Worm (Caenorhabditis elegans) whole organism, L3 larva: ENCODE results near the gene F40E10.5.

Source experiments
- R02D3.7 ChIP-seq: fragments of 150-350 bp; optimal IDR thresholded peaks from 2 replicates; lab custom pipeline; 2014; ENCODE audit warnings: missing biosample characterization, missing genetic modification characterization
- ZK546.5 ChIP-seq: sonication (generic microtip); optimal IDR thresholded peaks from 2 replicates; lab custom pipeline; 2017; ENCODE audit warnings: missing biosample characterization, missing genetic modification characterization
- aly-2 ChIP-seq: fragments of 150-350 bp; optimal IDR thresholded peaks from 2 replicates; lab custom pipeline; 2014; ENCODE audit warnings: missing biosample characterization, missing genetic modification characterization
- ama-1 ChIP-seq: fragments of 150-350 bp; optimal IDR thresholded peaks from 2 replicates; lab custom pipeline; 2018
- ceh-16 ChIP-seq: sonication (generic microtip); optimal IDR thresholded peaks from 2 replicates; lab custom pipeline; 2017; ENCODE audit warnings: missing biosample characterization, missing genetic modification characterization
- ceh-28 ChIP-seq: fragments of 150-350 bp; optimal IDR thresholded peaks from 2 replicates; lab custom pipeline; 2014; ENCODE audit warnings: missing biosample characterization, missing genetic modification reagents, missing genetic modification characterization
- ceh-82 ChIP-seq: fragments of 150-350 bp; optimal IDR thresholded peaks from 2 replicates; lab custom pipeline; 2014; ENCODE audit warnings: missing biosample characterization, missing genetic modification characterization
- ceh-9 ChIP-seq: sonication (generic microtip); optimal IDR thresholded peaks from 2 replicates; lab custom pipeline; 2018; ENCODE audit warnings: missing biosample characterization, missing genetic modification characterization
- daf-12 ChIP-seq: fragments of 150-350 bp; optimal IDR thresholded peaks from 2 replicates; lab custom pipeline; 2014; ENCODE audit warnings: missing biosample characterization, missing genetic modification reagents, missing genetic modification characterization
- egl-27 ChIP-seq: sonication (generic microtip); optimal IDR thresholded peaks from 4 replicates; lab custom pipeline; 2017; ENCODE audit warnings: missing biosample characterization, missing genetic modification reagents, missing genetic modification characterization
- egl-5 ChIP-seq: fragments of 150-350 bp; optimal IDR thresholded peaks from 2 replicates; lab custom pipeline; 2017; ENCODE audit warnings: missing biosample characterization, missing genetic modification reagents, missing genetic modification characterization, inconsistent platforms
- elt-1 ChIP-seq: fragments of 150-350 bp; optimal IDR thresholded peaks from 2 replicates; lab custom pipeline; 2014; ENCODE audit warnings: missing biosample characterization, missing genetic modification characterization
- elt-2 ChIP-seq: sonication (generic microtip); optimal IDR thresholded peaks from 2 replicates; lab custom pipeline; 2016; ENCODE audit warnings: missing genetic modification reagents, mild to moderate bottlenecking, missing genetic modification characterization, missing compliant biosample characterization
- elt-3 ChIP-seq, 3 experiments: fragments of 150-350 bp in 1 of 3; sonication (generic microtip) in 2 of 3; optimal IDR thresholded peaks; 2 replicates in 2 of 3; 4 replicates in 1 of 3; lab custom pipeline; 2014 to 2017; ENCODE audit warnings: missing biosample characterization in 3 of 3, missing genetic modification characterization in 3 of 3
- eor-1 ChIP-seq, 2 experiments: fragments of 150-350 bp; optimal IDR thresholded peaks; 2 replicates each; lab custom pipeline; 2014 to 2018; ENCODE audit warnings: missing biosample characterization in 2 of 2, missing genetic modification characterization in 2 of 2
- fkh-10 ChIP-seq: sonication (generic microtip); optimal IDR thresholded peaks from 2 replicates; lab custom pipeline; 2017; ENCODE audit warnings: missing biosample characterization, missing genetic modification reagents, missing genetic modification characterization
- fkh-2 ChIP-seq: fragments of 150-350 bp; optimal IDR thresholded peaks from 2 replicates; lab custom pipeline; 2014; ENCODE audit warnings: missing biosample characterization, missing genetic modification reagents, missing genetic modification characterization
- fos-1 ChIP-seq: fragments of 150-350 bp; optimal IDR thresholded peaks from 2 replicates; lab custom pipeline; 2014; ENCODE audit warnings: missing biosample characterization, missing genetic modification characterization
- hmg-11 ChIP-seq: sonication (generic microtip); optimal IDR thresholded peaks from 2 replicates; lab custom pipeline; 2016; ENCODE audit warnings: missing genetic modification characterization, missing compliant biosample characterization
- jun-1 ChIP-seq: fragments of 150-350 bp; optimal IDR thresholded peaks from 2 replicates; lab custom pipeline; 2014; ENCODE audit warnings: missing biosample characterization, missing genetic modification reagents, missing genetic modification characterization
- lin-15B ChIP-seq: fragments of 150-350 bp; optimal IDR thresholded peaks from 2 replicates; lab custom pipeline; 2014; ENCODE audit warnings: missing biosample characterization, missing genetic modification characterization
- lin-39 ChIP-seq: fragments of 150-350 bp; optimal IDR thresholded peaks from 2 replicates; lab custom pipeline; 2018; ENCODE audit warnings: missing biosample characterization, missing genetic modification reagents, missing genetic modification characterization
- lsy-12 ChIP-seq: sonication (generic microtip); optimal IDR thresholded peaks from 2 replicates; lab custom pipeline; 2016; ENCODE audit warnings: mild to moderate bottlenecking, missing genetic modification characterization, missing compliant biosample characterization
- mdl-1 ChIP-seq: fragments of 150-350 bp; optimal IDR thresholded peaks from 2 replicates; lab custom pipeline; 2014; ENCODE audit warnings: missing biosample characterization, missing genetic modification characterization
- mml-1 ChIP-seq: fragments of 150-350 bp; sonication (generic microtip); optimal IDR thresholded peaks from 3 replicates; lab custom pipeline; 2014; ENCODE audit warnings: missing biosample characterization, missing genetic modification characterization
- nfya-1 ChIP-seq: sonication (generic microtip); optimal IDR thresholded peaks from 2 replicates; lab custom pipeline; 2017; ENCODE audit warnings: missing genetic modification characterization, mild to moderate bottlenecking, missing compliant biosample characterization, antibody characterized with exemption, moderate library complexity; ENCODE audit not compliant: insufficient read depth
- nhr-11 ChIP-seq: fragments of 150-350 bp; optimal IDR thresholded peaks from 2 replicates; lab custom pipeline; 2014; ENCODE audit warnings: missing biosample characterization, missing genetic modification characterization
- nhr-12 ChIP-seq: fragments of 150-350 bp; optimal IDR thresholded peaks from 2 replicates; lab custom pipeline; 2014; ENCODE audit warnings: missing biosample characterization, missing genetic modification characterization
- nhr-23 ChIP-seq: fragments of 150-350 bp; optimal IDR thresholded peaks from 2 replicates; lab custom pipeline; 2014; ENCODE audit warnings: missing biosample characterization, missing genetic modification reagents, missing genetic modification characterization
- nhr-237 ChIP-seq: fragments of 150-350 bp; optimal IDR thresholded peaks from 2 replicates; lab custom pipeline; 2014; ENCODE audit warnings: missing biosample characterization, missing genetic modification characterization
- nhr-25 ChIP-seq: sonication (generic microtip); optimal IDR thresholded peaks from 2 replicates; lab custom pipeline; 2017; ENCODE audit warnings: missing biosample characterization, missing genetic modification characterization
- nhr-28 ChIP-seq: fragments of 150-350 bp; optimal IDR thresholded peaks from 2 replicates; lab custom pipeline; 2014; ENCODE audit warnings: missing biosample characterization, missing genetic modification characterization
- nhr-43 ChIP-seq: sonication (generic microtip); optimal IDR thresholded peaks from 2 replicates; lab custom pipeline; 2016; ENCODE audit warnings: mild to moderate bottlenecking, missing genetic modification characterization, missing compliant biosample characterization; ENCODE audit not compliant: poor library complexity, severe bottlenecking
- nhr-67 ChIP-seq: fragments of 150-350 bp; optimal IDR thresholded peaks from 2 replicates; lab custom pipeline; 2014; ENCODE audit warnings: missing biosample characterization, missing genetic modification characterization
- nhr-76 ChIP-seq: fragments of 150-350 bp; sonication (generic microtip); optimal IDR thresholded peaks from 5 replicates; lab custom pipeline; 2014; ENCODE audit warnings: missing biosample characterization, missing genetic modification characterization
- nhr-77 ChIP-seq: fragments of 150-350 bp; optimal IDR thresholded peaks from 2 replicates; lab custom pipeline; 2014; ENCODE audit warnings: missing biosample characterization, missing genetic modification characterization
- pha-4 ChIP-seq: fragments of 150-350 bp; optimal IDR thresholded peaks from 2 replicates; lab custom pipeline; 2014; ENCODE audit warnings: missing biosample characterization, missing genetic modification reagents, missing genetic modification characterization
- pqm-1 ChIP-seq: fragments of 150-350 bp; optimal IDR thresholded peaks from 2 replicates; lab custom pipeline; 2017; ENCODE audit warnings: missing biosample characterization, missing genetic modification characterization, inconsistent platforms
- sea-2 ChIP-seq: fragments of 150-350 bp; sonication (generic microtip); optimal IDR thresholded peaks from 4 replicates; lab custom pipeline; 2014; ENCODE audit warnings: missing biosample characterization, missing genetic modification reagents, missing genetic modification characterization
- skn-1 ChIP-seq: fragments of 150-350 bp; optimal IDR thresholded peaks from 2 replicates; lab custom pipeline; 2014; ENCODE audit warnings: missing biosample characterization, missing genetic modification characterization
- snpc-4 ChIP-seq: fragments of 150-350 bp; optimal IDR thresholded peaks from 2 replicates; lab custom pipeline; 2014; ENCODE audit warnings: missing biosample characterization, missing genetic modification characterization
- tbx-2 ChIP-seq: sonication (generic microtip); optimal IDR thresholded peaks from 2 replicates; lab custom pipeline; 2016; ENCODE audit warnings: mild to moderate bottlenecking, missing genetic modification characterization, missing compliant biosample characterization
- unc-39 ChIP-seq: sonication (generic microtip); optimal IDR thresholded peaks from 4 replicates; lab custom pipeline; 2017; ENCODE audit warnings: missing biosample characterization, missing genetic modification characterization
- unc-62 ChIP-seq: fragments of 150-350 bp; sonication (generic microtip); optimal IDR thresholded peaks from 4 replicates; lab custom pipeline; 2014; ENCODE audit warnings: missing biosample characterization, missing genetic modification reagents, missing genetic modification characterization
- zag-1 ChIP-seq: fragments of 150-350 bp; optimal IDR thresholded peaks from 2 replicates; lab custom pipeline; 2014; ENCODE audit warnings: missing biosample characterization, missing genetic modification characterization
- ztf-11 ChIP-seq: fragments of 150-350 bp; optimal IDR thresholded peaks from 2 replicates; lab custom pipeline; 2014; ENCODE audit warnings: missing biosample characterization, missing genetic modification characterization
- ztf-4 ChIP-seq: fragments of 150-350 bp; optimal IDR thresholded peaks from 2 replicates; lab custom pipeline; 2014; ENCODE audit warnings: missing biosample characterization, missing genetic modification characterization

F40E10.5 gene

ce11 chrX:14745218-14745617, 43.6 kb downstream of the F40E10.5 start:
- peak; percentile 89 for TF ChIP-seq nhr-23 (tag; lab: Kevin White, UChicago)
- no peak for TF ChIP-seq snpc-4 (tag; lab: Kevin White, UChicago)
- peak; percentile 47 for TF ChIP-seq pha-4
- TF ChIP-seq, all 47 proteins: peak for 2

ce11 chrX:14746948-14747347, 45.4 kb downstream of the F40E10.5 start, which contains the start of gene C05G5.2:
Gene C05G5.2, plus strand, starts transcription at chrX:14747303.
- TF ChIP-seq fkh-10 (GFP tag; lab: Kevin White, UChicago) (peak; percentile 73), fos-1 (tag; lab: Kevin White, UChicago) (no peak), mdl-1 (tag; lab: Kevin White, UChicago) (peak; percentile 10), ztf-11 (tag; lab: Kevin White, UChicago) (no peak), egl-27 (no peak), elt-3 (tag; optimal IDR thresholded peaks at IDR 0.05; lab: Kevin White, UChicago) (peak in 1 of 3 experiments; percentile 31), ceh-16 (tag; lab: Kevin White, UChicago) (no peak), skn-1 (tag; lab: Kevin White, UChicago) (peak; percentile 77), nhr-76 (tag; lab: Kevin White, UChicago) (no peak), ama-1 (peak; percentile 33), nhr-67 (tag; lab: Kevin White, UChicago) (no peak), ztf-4 (tag; lab: Kevin White, UChicago) (no peak), unc-62 (GFP tag; lab: Kevin White, UChicago) (no peak), aly-2 (tag; lab: Kevin White, UChicago) (no peak), ZK546.5 (tag; lab: Kevin White, UChicago) (no peak), nhr-12 (tag; lab: Kevin White, UChicago) (no peak), nhr-23 (tag; lab: Kevin White, UChicago) (peak; percentile 92), elt-1 (tag; lab: Kevin White, UChicago) (peak; percentile 14), tbx-2 (tag; lab: Kevin White, UChicago) (peak; percentile 80), nfya-1 (tag; lab: Kevin White, UChicago) (peak; percentile 94), mml-1 (no peak), snpc-4 (tag; lab: Kevin White, UChicago) (peak; percentile 94), daf-12 (tag; lab: Kevin White, UChicago) (no peak), pha-4 (peak; percentile 99), nhr-25 (tag; lab: Kevin White, UChicago) (peak; percentile 85), eor-1 (tag; optimal IDR thresholded peaks at IDR 0.05; lab: Kevin White, UChicago) (no peak), elt-2 (peak; percentile 89), fkh-2 (tag; lab: Kevin White, UChicago) (no peak), nhr-77 (no peak), pqm-1 (tag; lab: Kevin White, UChicago) (peak; percentile 79), nhr-28 (tag; lab: Kevin White, UChicago) (no peak), lsy-12 (tag; lab: Kevin White, UChicago) (peak; percentile 56), sea-2 (GFP tag; lab: Kevin White, UChicago) (peak; percentile 13), jun-1 (tag; lab: Kevin White, UChicago) (peak; percentile 82), hmg-11 (peak; percentile 92), ceh-28 (tag; lab: Kevin White, UChicago) (peak; percentile 62), unc-39 (tag; lab: Kevin White, UChicago) (no peak), lin-39 (tag; lab: Kevin White, UChicago) (peak; percentile 96), nhr-43 (tag; lab: Kevin White, UChicago) (peak; percentile 63), zag-1 (peak; percentile 39), ceh-9 (tag; lab: Kevin White, UChicago) (no peak), nhr-237 (tag; lab: Kevin White, UChicago) (no peak), egl-5 (tag; lab: Kevin White, UChicago) (peak; percentile 84), nhr-11 (tag; lab: Kevin White, UChicago) (no peak), ceh-82 (tag; lab: Kevin White, UChicago) (peak; percentile 60), lin-15B (tag; lab: Kevin White, UChicago) (peak; percentile 74), R02D3.7 (tag; lab: Kevin White, UChicago) (peak; percentile 36)
